Fruit fly (Drosophila melanogaster): ENCODE data around the gene Sk2.

DNA sequence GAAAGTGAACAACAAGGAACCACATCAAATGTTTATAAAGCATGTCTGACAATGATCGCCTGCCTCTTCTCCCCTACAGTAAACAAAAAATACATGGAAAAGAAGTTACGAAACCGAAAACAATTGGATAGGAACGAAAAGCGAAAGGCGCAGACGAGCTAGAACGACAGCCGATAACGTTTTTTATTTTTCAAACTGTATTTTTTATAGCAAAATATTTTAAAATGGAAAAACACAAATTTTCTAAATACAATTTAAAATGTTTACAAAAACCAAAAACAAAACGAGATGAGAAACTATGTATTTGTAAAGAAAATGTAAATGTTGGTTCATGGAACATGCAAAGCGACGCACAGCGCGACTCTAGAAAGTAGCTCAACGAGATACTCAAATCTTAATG, 42.1 kb downstream of the Sk2 start:
- TF ChIP-seq Gug (GFP tag; IDR thresholded peaks at IDR 0.05) (no peak), dsx (GFP tag; optimal IDR thresholded peaks at IDR 0.05; ENCODE audit: poor library complexity, severe bottlenecking) (no peak), achi (GFP tag; optimal IDR thresholded peaks at IDR 0.05) (no peak), Sox102F (GFP tag; optimal IDR thresholded peaks at IDR 0.05) (no peak), CG16779 (tag; optimal IDR thresholded peaks at IDR 0.05) (no peak), eg (GFP tag; IDR thresholded peaks at IDR 0.05) (no peak), CG31627 (GFP tag; optimal IDR thresholded peaks at IDR 0.05) (no peak)
